Worm (Caenorhabditis elegans) whole organism, midembryonic: ENCODE measurements around the gene dyla-1.
"Not testable (repeated sequence)": the region's sequence is repeated elsewhere in the genome, so short reads cannot be mapped to it uniquely, and the experiment has no call there.

Experiments
- T22C8.4 ChIP-seq: fragments of 200-800 bp; sonication (Bioruptor generic); IDR thresholded peaks from 2 replicates; pipeline ENCODE4 v1.3.6; 2022; ENCODE audit warnings: missing genetic modification characterization, missing compliant biosample characterization
- cog-1 ChIP-seq: sonication (generic microtip); optimal IDR thresholded peaks from 2 replicates; lab custom pipeline; 2016; ENCODE audit warnings: missing genetic modification characterization, missing compliant biosample characterization
- flt-1 ChIP-seq: fragments of 200-800 bp; sonication (Bioruptor generic); IDR thresholded peaks from 2 replicates; pipeline ENCODE4 v1.3.6; 2022; ENCODE audit warnings: missing genetic modification characterization, missing compliant biosample characterization
- klf-2 ChIP-seq: fragments of 200-800 bp; sonication (Bioruptor generic); conservative IDR thresholded peaks from 2 replicates; pipeline ENCODE4 v1.3.6; 2022; ENCODE audit warnings: missing genetic modification reagents, missing genetic modification characterization, missing compliant biosample characterization
- med-1 ChIP-seq: sonication (generic microtip); optimal IDR thresholded peaks from 2 replicates; lab custom pipeline; 2017; ENCODE audit warnings: missing genetic modification characterization, mild to moderate bottlenecking, missing compliant biosample characterization, antibody characterized with exemption, missing genetic modification reagents; ENCODE audit not compliant: insufficient read depth
- ref-1 ChIP-seq: fragments of 200-800 bp; sonication (Bioruptor generic); conservative IDR thresholded peaks from 2 replicates; pipeline ENCODE4 v1.3.6; 2022; ENCODE audit warnings: missing genetic modification reagents, missing genetic modification characterization, missing compliant biosample characterization
- tab-1 ChIP-seq: fragments of 200-800 bp; sonication (Bioruptor generic); IDR thresholded peaks from 2 replicates; pipeline ENCODE4 v1.3.6; 2022; ENCODE audit warnings: missing genetic modification characterization, missing compliant biosample characterization
- ztf-23 ChIP-seq: fragments of 200-800 bp; sonication (Bioruptor generic); IDR thresholded peaks from 2 replicates; pipeline ENCODE4 v1.3.6; 2022; ENCODE audit warnings: missing genetic modification reagents, missing genetic modification characterization, missing compliant biosample characterization
- ztf-29 ChIP-seq: fragments of 200-800 bp; sonication (Bioruptor generic); IDR thresholded peaks from 2 replicates; pipeline ENCODE4 v1.3.6; 2022; ENCODE audit warnings: missing genetic modification reagents, missing genetic modification characterization, missing compliant biosample characterization

The dyla-1 gene

DNA sequence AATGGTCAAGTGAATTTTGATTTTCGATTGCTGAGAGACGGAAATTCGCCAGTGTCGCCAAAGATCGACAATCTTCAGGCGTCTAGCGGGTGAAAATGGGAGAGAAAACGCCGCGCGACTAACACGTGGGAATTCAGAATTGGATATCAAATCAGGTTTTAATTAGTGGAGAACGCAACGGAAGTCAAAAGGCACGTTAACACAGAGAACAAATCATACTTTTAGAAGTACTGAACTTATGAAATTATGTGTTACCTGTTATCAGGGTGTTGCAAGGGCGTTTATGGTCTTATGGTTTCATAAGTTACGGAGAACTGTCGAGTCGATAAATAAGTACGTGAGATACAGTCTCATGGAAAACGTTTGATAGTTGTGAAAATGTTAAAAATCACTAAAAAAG, 30.5 kb downstream of the dyla-1 start:
- TF ChIP-seq tab-1 (GFP tag; lab: Robert Waterston, UW): no peak
- no peak for TF ChIP-seq T22C8.4 (GFP tag; lab: Robert Waterston, UW)
- TF ChIP-seq flt-1 (GFP tag; lab: Robert Waterston, UW): no peak
- no peak for TF ChIP-seq ztf-29 (GFP tag; lab: Robert Waterston, UW)
- no peak for TF ChIP-seq cog-1 (tag; lab: Kevin White, UChicago)
- no peak for TF ChIP-seq ztf-23 (GFP tag; lab: Robert Waterston, UW)
- no peak for TF ChIP-seq klf-2 (GFP tag; lab: Robert Waterston, UW)
- TF ChIP-seq ref-1: no peak
- no peak for TF ChIP-seq med-1 (GFP tag; lab: Kevin White, UChicago)

DNA sequence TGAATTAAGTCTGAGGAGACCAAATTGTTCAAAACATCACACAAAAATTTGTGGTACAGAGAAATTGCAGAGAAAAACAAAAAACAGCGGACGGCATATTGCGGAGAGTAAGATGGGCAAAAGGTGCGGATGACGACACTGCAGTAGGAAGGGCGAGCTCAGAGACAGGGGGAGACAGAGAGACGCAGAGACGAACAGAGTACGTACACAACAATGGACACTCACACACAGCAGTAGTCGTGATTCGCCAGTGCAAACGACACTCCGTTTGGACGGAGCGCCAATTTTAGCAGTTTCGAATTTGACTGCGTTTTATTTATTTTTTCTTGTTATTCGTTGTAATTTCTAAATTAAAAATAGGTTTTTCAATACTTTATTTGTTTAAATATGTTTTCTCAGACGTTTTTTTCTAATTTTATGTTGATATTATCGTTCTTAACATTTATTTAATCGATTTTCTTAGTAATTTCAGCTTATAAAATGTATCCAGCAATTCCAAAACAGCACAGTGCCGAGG, 31.7 kb downstream of the dyla-1 start, which contains the start of gene T20F7.1:
Gene T20F7.1, plus strand, starts transcription at position 467 of the 517 bp plus-strand sequence.
- no peak for TF ChIP-seq ztf-29 (GFP tag; lab: Robert Waterston, UW)
- TF ChIP-seq klf-2 (GFP tag; lab: Robert Waterston, UW): no peak
- TF ChIP-seq med-1 (GFP tag; lab: Kevin White, UChicago): no peak
- no peak for TF ChIP-seq flt-1 (GFP tag; lab: Robert Waterston, UW)
- TF ChIP-seq ref-1: no peak
- TF ChIP-seq cog-1 (tag; lab: Kevin White, UChicago): no peak
- no peak for TF ChIP-seq T22C8.4 (GFP tag; lab: Robert Waterston, UW)
- TF ChIP-seq ztf-23 (GFP tag; lab: Robert Waterston, UW): no peak
- no peak for TF ChIP-seq tab-1 (GFP tag; lab: Robert Waterston, UW)

DNA sequence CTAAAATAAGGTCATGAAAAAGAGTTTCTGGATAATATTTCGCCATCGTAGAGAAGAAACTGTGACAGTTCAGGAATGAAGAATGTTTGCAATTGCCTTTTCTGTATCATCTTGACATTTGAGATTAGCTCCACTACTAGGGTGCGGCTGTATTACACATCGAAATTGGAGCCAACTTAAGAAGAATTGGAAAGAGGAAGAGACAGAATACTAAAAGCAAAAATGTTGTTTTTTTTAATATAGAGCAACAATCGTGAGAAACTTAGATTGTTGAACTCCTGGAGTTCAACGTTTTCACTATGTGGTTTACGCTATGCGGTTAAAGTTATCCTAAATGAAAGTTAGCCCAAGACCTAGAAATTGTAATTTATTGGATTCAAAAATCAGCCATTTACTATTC, 39.6 kb downstream of the dyla-1 start, which contains the start of gene acs-9:
Gene acs-9, minus strand, starts transcription at position 101 of the 400 bp plus-strand sequence.
- TF ChIP-seq klf-2 (GFP tag; lab: Robert Waterston, UW) (no peak), ztf-23 (GFP tag; lab: Robert Waterston, UW) (no peak), tab-1 (GFP tag; lab: Robert Waterston, UW) (no peak), ref-1 (no peak), T22C8.4 (GFP tag; lab: Robert Waterston, UW) (no peak), ztf-29 (GFP tag; lab: Robert Waterston, UW) (no peak), flt-1 (GFP tag; lab: Robert Waterston, UW) (no peak), cog-1 (tag; lab: Kevin White, UChicago) (no peak), med-1 (GFP tag; lab: Kevin White, UChicago) (no peak)

DNA sequence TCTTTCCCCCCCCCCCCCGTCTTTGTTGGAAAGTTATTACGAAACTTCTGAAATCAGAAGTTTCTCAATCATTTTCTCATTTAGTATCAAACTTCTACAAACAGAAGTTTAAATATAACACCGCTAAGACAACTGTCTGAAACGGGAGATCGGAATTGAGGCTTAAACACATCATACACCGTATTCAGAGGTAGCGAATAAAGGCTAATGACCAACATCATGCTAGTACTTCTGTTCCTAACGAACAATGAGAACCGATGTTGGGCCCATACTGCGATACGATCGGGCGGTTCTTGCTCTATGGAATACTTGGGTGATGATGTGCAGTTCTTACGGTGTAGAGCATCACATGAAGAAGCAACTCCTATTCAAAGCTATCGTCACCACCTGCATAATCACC, 42.6 kb downstream of the dyla-1 start, which contains the start of gene Y13C8A.1:
Gene Y13C8A.1, plus strand, starts transcription at position 301 of the 400 bp plus-strand sequence.
- not testable (repeated sequence) for TF ChIP-seq ref-1; flt-1 (GFP tag; lab: Robert Waterston, UW); med-1 (GFP tag; lab: Kevin White, UChicago)

DNA sequence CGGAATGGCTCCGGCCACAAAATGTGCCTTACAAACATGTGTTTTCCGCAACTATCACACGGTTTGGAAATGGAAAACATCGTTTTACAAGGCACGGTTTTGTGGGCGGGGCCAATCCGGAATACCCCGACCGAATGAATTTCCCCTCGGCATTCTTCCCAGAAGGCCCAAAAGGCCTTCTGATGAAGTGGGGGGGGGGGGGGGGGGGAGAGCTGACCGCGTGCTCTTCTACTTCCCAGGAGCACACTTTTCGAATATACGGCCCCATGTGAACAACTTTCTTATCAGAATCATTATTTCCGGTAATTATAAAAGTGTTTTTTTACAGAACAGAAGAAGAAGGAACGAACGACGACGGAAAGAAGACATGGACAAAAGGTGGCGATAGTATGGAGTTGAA, 43.2 kb downstream of the dyla-1 start:
- no peak for TF ChIP-seq med-1 (GFP tag; lab: Kevin White, UChicago)
- no peak for TF ChIP-seq ztf-23 (GFP tag; lab: Robert Waterston, UW)
- TF ChIP-seq T22C8.4 (GFP tag; lab: Robert Waterston, UW): no peak
- TF ChIP-seq klf-2 (GFP tag; lab: Robert Waterston, UW): no peak
- TF ChIP-seq tab-1 (GFP tag; lab: Robert Waterston, UW): no peak
- no peak for TF ChIP-seq ref-1
- no peak for TF ChIP-seq ztf-29 (GFP tag; lab: Robert Waterston, UW)
- no peak for TF ChIP-seq cog-1 (tag; lab: Kevin White, UChicago)
- TF ChIP-seq flt-1 (GFP tag; lab: Robert Waterston, UW): no peak

DNA sequence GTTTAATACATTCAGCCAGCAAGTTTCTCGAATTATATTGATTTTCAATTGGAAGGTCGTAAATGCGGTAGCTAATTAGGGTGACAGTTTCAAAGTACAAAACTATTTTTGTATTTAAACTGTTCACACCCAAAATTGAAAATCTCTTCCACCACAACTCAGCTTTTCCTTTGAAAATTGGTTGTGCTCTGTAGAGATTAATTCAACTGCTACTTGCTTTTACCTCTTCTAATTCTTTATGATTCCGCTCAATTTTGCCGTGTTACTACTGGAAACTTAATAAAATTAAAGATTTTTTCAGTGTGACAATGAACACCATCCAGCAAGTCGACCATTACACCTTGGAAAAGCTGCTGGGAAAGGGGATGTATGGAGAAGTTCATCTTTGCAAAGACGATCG, 50.8 kb downstream of the dyla-1 start, which contains the start of gene F39F10.3:
Gene F39F10.3, plus strand, starts transcription at position 301 of the 400 bp plus-strand sequence.
- TF ChIP-seq ztf-23 (GFP tag; lab: Robert Waterston, UW): no peak
- no peak for TF ChIP-seq med-1 (GFP tag; lab: Kevin White, UChicago)
- no peak for TF ChIP-seq tab-1 (GFP tag; lab: Robert Waterston, UW)
- TF ChIP-seq T22C8.4 (GFP tag; lab: Robert Waterston, UW): no peak
- no peak for TF ChIP-seq ztf-29 (GFP tag; lab: Robert Waterston, UW)
